Fruit fly (Drosophila melanogaster) whole organism, embryonic: ENCODE results near the gene CG43245.

Source experiments
- Awh ChIP-seq: fragments of 200-800 bp; sonication (Bioruptor generic); IDR thresholded peaks from 2 replicates; pipeline ENCODE4, ENCODE4 v1.3.6; 2022; ENCODE audit warnings: missing biosample characterization, missing genetic modification characterization
- CG10147 ChIP-seq: fragments of 200-800 bp; sonication (Bioruptor generic); optimal IDR thresholded peaks from 2 replicates; lab custom pipeline; 2019; ENCODE audit warnings: missing biosample characterization, mild to moderate bottlenecking, missing genetic modification characterization, moderate library complexity
- CG12071 ChIP-seq: fragments of 200-800 bp; sonication (Bioruptor generic); optimal IDR thresholded peaks from 3 replicates; lab custom pipeline; 2018; ENCODE audit warnings: missing biosample characterization, mild to moderate bottlenecking, missing genetic modification characterization
- CG12236 ChIP-seq: fragments of 200-800 bp; sonication (Bioruptor generic); optimal IDR thresholded peaks from 2 replicates; lab custom pipeline; 2016; ENCODE audit warnings: missing biosample characterization, missing genetic modification characterization
- CG13123 ChIP-seq: fragments of 200-800 bp; sonication (Bioruptor generic); optimal IDR thresholded peaks from 2 replicates; lab custom pipeline; 2016; ENCODE audit warnings: missing biosample characterization, missing genetic modification characterization
- CG13624 ChIP-seq: fragments of 200-800 bp; sonication (Bioruptor generic); optimal IDR thresholded peaks from 2 replicates; lab custom pipeline; 2016; ENCODE audit warnings: missing biosample characterization, missing genetic modification characterization
- CG16815 ChIP-seq: fragments of 200-800 bp; sonication (Bioruptor generic); optimal IDR thresholded peaks from 3 replicates; lab custom pipeline; 2017; ENCODE audit warnings: missing biosample characterization, mild to moderate bottlenecking, missing genetic modification characterization
- CG16863 ChIP-seq: fragments of 200-800 bp; sonication (Bioruptor generic); optimal IDR thresholded peaks from 3 replicates; lab custom pipeline; 2016; ENCODE audit warnings: missing biosample characterization, missing genetic modification characterization
- CG18599 ChIP-seq: fragments of 200-800 bp; sonication (Bioruptor generic); optimal IDR thresholded peaks from 3 replicates; lab custom pipeline; 2017; ENCODE audit warnings: missing biosample characterization, missing genetic modification characterization, mild to moderate bottlenecking, moderate library complexity, missing genetic modification reagents
- CG2129 ChIP-seq: fragments of 200-800 bp; sonication (Bioruptor generic); IDR thresholded peaks from 2 replicates; pipeline ENCODE4 v1.3.6; 2022; ENCODE audit warnings: missing biosample characterization, missing genetic modification characterization; ENCODE audit not compliant: partially characterized antibody
- CG2199 ChIP-seq: fragments of 200-800 bp; sonication (Bioruptor generic); IDR thresholded peaks from 3 replicates; pipeline ENCODE4 v1.3.6; 2022; ENCODE audit warnings: missing biosample characterization, missing genetic modification characterization
- CG4617 ChIP-seq: fragments of 200-800 bp; sonication (Bioruptor generic); optimal IDR thresholded peaks from 3 replicates; lab custom pipeline; 2016; ENCODE audit warnings: missing biosample characterization, missing genetic modification characterization, borderline replicate concordance
- CG8765 ChIP-seq: fragments of 200-800 bp; sonication (Bioruptor generic); IDR thresholded peaks from 2 replicates; pipeline ENCODE4 v1.3.6; 2022; ENCODE audit warnings: missing biosample characterization, missing genetic modification characterization
- Camta ChIP-seq: fragments of 200-800 bp; sonication (Bioruptor generic); optimal IDR thresholded peaks from 2 replicates; lab custom pipeline; 2016; ENCODE audit warnings: missing biosample characterization, missing genetic modification characterization
- Chrac-16 ChIP-seq: fragments of 200-800 bp; sonication (Bioruptor generic); optimal IDR thresholded peaks from 3 replicates; lab custom pipeline; 2016; ENCODE audit warnings: missing biosample characterization, missing genetic modification characterization
- CrebB ChIP-seq: fragments of 200-800 bp; sonication (Bioruptor generic); optimal IDR thresholded peaks from 3 replicates; lab custom pipeline; 2018; ENCODE audit warnings: missing biosample characterization, mild to moderate bottlenecking, missing genetic modification characterization
- Dref ChIP-seq: fragments of 200-800 bp; sonication (Bioruptor generic); IDR thresholded peaks from 2 replicates; pipeline ENCODE4 v1.3.6; 2022; ENCODE audit warnings: missing biosample characterization, missing genetic modification characterization
- NC2α ChIP-seq: fragments of 200-800 bp; sonication (Bioruptor generic); optimal IDR thresholded peaks from 2 replicates; lab custom pipeline; 2016; ENCODE audit warnings: missing biosample characterization, missing genetic modification characterization
- NC2β ChIP-seq: fragments of 200-800 bp; sonication (Bioruptor generic); optimal IDR thresholded peaks from 2 replicates; lab custom pipeline; 2016; ENCODE audit warnings: missing biosample characterization, missing genetic modification characterization
- Nf-YB ChIP-seq: fragments of 200-800 bp; sonication (Bioruptor generic); optimal IDR thresholded peaks from 3 replicates; lab custom pipeline; 2019; ENCODE audit warnings: missing biosample characterization, mild to moderate bottlenecking, missing genetic modification characterization, moderate library complexity
- Oli ChIP-seq: fragments of 200-800 bp; sonication (Bioruptor generic); optimal IDR thresholded peaks from 2 replicates; lab custom pipeline; 2018; ENCODE audit warnings: missing biosample characterization, mild to moderate bottlenecking, missing genetic modification characterization, moderate library complexity
- PHDP ChIP-seq: fragments of 200-800 bp; sonication (Bioruptor generic); optimal IDR thresholded peaks from 3 replicates; lab custom pipeline; 2018; ENCODE audit warnings: missing biosample characterization, mild to moderate bottlenecking, missing genetic modification characterization, moderate library complexity
- Side ChIP-seq: fragments of 200-800 bp; sonication (Bioruptor generic); optimal IDR thresholded peaks from 2 replicates; lab custom pipeline; 2016; ENCODE audit warnings: missing biosample characterization, missing genetic modification characterization
- Sin3A ChIP-seq: fragments of >200 bp; optimal IDR thresholded peaks from 2 replicates; lab custom pipeline; 2018
- Spps ChIP-seq: fragments of 200-800 bp; sonication (Bioruptor generic); optimal IDR thresholded peaks from 2 replicates; lab custom pipeline; 2018; ENCODE audit warnings: missing biosample characterization, mild to moderate bottlenecking, missing genetic modification characterization
- Sry-β ChIP-seq: fragments of 200-800 bp; sonication (Bioruptor generic); optimal IDR thresholded peaks from 2 replicates; lab custom pipeline; 2018; ENCODE audit warnings: missing biosample characterization, mild to moderate bottlenecking, missing genetic modification characterization, moderate library complexity
- Tbp ChIP-seq: fragments of >200 bp; optimal IDR thresholded peaks from 2 replicates; lab custom pipeline; 2018; ENCODE audit warnings: missing biosample characterization, missing genetic modification characterization
- Trl ChIP-seq, 3 experiments: fragments of >200 bp in 2 of 3; fragments of 200-800 bp in 1 of 3; sonication (Bioruptor generic) in 1 of 3; optimal IDR thresholded peaks; 2 replicates in 1 of 3; 3 replicates in 2 of 3; lab custom pipeline; 2016 to 2017; ENCODE audit warnings: missing biosample characterization in 1 of 3, missing genetic modification characterization in 1 of 3
- caup ChIP-seq: fragments of 200-800 bp; sonication (Bioruptor generic); optimal IDR thresholded peaks from 3 replicates; lab custom pipeline; 2017; ENCODE audit warnings: missing biosample characterization, mild to moderate bottlenecking, missing genetic modification characterization, moderate library complexity; ENCODE audit not compliant: severe bottlenecking
- ci ChIP-seq: fragments of 200-800 bp; sonication (Bioruptor generic); IDR thresholded peaks from 3 replicates; pipeline ENCODE4 v1.3.6; 2022; ENCODE audit warnings: missing biosample characterization, missing genetic modification characterization
- corto ChIP-seq: fragments of 200-800 bp; sonication (Bioruptor generic); optimal IDR thresholded peaks from 2 replicates; lab custom pipeline; 2016; ENCODE audit warnings: missing biosample characterization, mild to moderate bottlenecking, missing genetic modification characterization, moderate library complexity
- dan ChIP-seq: fragments of 200-800 bp; sonication (Bioruptor generic); IDR thresholded peaks from 2 replicates; pipeline ENCODE4 v1.3.6; 2022; ENCODE audit warnings: missing biosample characterization, missing genetic modification characterization
- dati ChIP-seq: fragments of 200-800 bp; sonication (Bioruptor generic); IDR thresholded peaks from 2 replicates; pipeline ENCODE4 v1.3.6; 2022; ENCODE audit warnings: missing biosample characterization, missing genetic modification characterization
- dysf ChIP-seq: fragments of 200-800 bp; sonication (Bioruptor generic); IDR thresholded peaks from 3 replicates; pipeline ENCODE4 v1.3.6; 2022; ENCODE audit warnings: missing biosample characterization, missing genetic modification characterization
- gcm ChIP-seq: fragments of 200-800 bp; sonication (Bioruptor generic); optimal IDR thresholded peaks from 2 replicates; lab custom pipeline; 2019; ENCODE audit warnings: missing biosample characterization, mild to moderate bottlenecking, missing genetic modification characterization, moderate library complexity
- gem ChIP-seq: fragments of 200-800 bp; sonication (Bioruptor generic); optimal IDR thresholded peaks from 2 replicates; lab custom pipeline; 2019; ENCODE audit warnings: missing biosample characterization, mild to moderate bottlenecking, missing genetic modification characterization, moderate library complexity
- jing ChIP-seq: fragments of 200-800 bp; sonication (Bioruptor generic); optimal IDR thresholded peaks from 2 replicates; lab custom pipeline; 2018; ENCODE audit warnings: missing biosample characterization, mild to moderate bottlenecking, missing genetic modification characterization
- klu ChIP-seq: fragments of 200-800 bp; sonication (Bioruptor generic); IDR thresholded peaks from 2 replicates; pipeline ENCODE4 v1.3.6; 2022; ENCODE audit warnings: missing biosample characterization, missing genetic modification characterization
- lmd ChIP-seq: fragments of 200-800 bp; sonication (Bioruptor generic); IDR thresholded peaks from 2 replicates; pipeline ENCODE4 v1.3.6; 2022; ENCODE audit warnings: missing biosample characterization, missing genetic modification characterization
- mam ChIP-seq: fragments of 200-800 bp; sonication (Bioruptor generic); optimal IDR thresholded peaks from 3 replicates; lab custom pipeline; 2016; ENCODE audit warnings: missing biosample characterization, missing genetic modification characterization
- mirr ChIP-seq: fragments of 200-800 bp; sonication (Bioruptor generic); optimal IDR thresholded peaks from 3 replicates; lab custom pipeline; 2018; ENCODE audit warnings: missing biosample characterization, mild to moderate bottlenecking, missing genetic modification characterization
- nerfin-1 ChIP-seq: fragments of 200-800 bp; sonication (Bioruptor generic); optimal IDR thresholded peaks from 3 replicates; lab custom pipeline; 2019; ENCODE audit warnings: missing biosample characterization, mild to moderate bottlenecking, missing genetic modification characterization, moderate library complexity
- nmo ChIP-seq: fragments of 200-800 bp; sonication (Bioruptor generic); optimal IDR thresholded peaks from 2 replicates; lab custom pipeline; 2018; ENCODE audit warnings: missing biosample characterization, mild to moderate bottlenecking, missing genetic modification characterization, moderate library complexity
- pb ChIP-seq: fragments of 200-800 bp; sonication (Bioruptor generic); optimal IDR thresholded peaks from 3 replicates; lab custom pipeline; 2016; ENCODE audit warnings: missing biosample characterization, missing genetic modification characterization
- pum ChIP-seq: fragments of 200-800 bp; sonication (Bioruptor generic); optimal IDR thresholded peaks from 2 replicates; lab custom pipeline; 2016; ENCODE audit warnings: missing biosample characterization, missing genetic modification characterization
- salm ChIP-seq: fragments of 200-800 bp; sonication (Bioruptor generic); optimal IDR thresholded peaks from 2 replicates; lab custom pipeline; 2018; ENCODE audit warnings: missing biosample characterization, mild to moderate bottlenecking, missing genetic modification characterization
- sd ChIP-seq: fragments of 200-800 bp; sonication (Bioruptor generic); optimal IDR thresholded peaks from 3 replicates; lab custom pipeline; 2018; ENCODE audit warnings: missing biosample characterization, mild to moderate bottlenecking, missing genetic modification characterization, moderate library complexity
- seq ChIP-seq: fragments of 200-800 bp; sonication (Bioruptor generic); IDR thresholded peaks from 2 replicates; pipeline ENCODE4 v1.3.6; 2022; ENCODE audit warnings: missing biosample characterization, missing genetic modification characterization
- tio ChIP-seq: fragments of 200-800 bp; sonication (Bioruptor generic); optimal IDR thresholded peaks from 2 replicates; lab custom pipeline; 2017; ENCODE audit warnings: missing biosample characterization, missing genetic modification characterization, inconsistent platforms
- tna ChIP-seq: fragments of 200-800 bp; sonication (Bioruptor generic); IDR thresholded peaks from 2 replicates; pipeline ENCODE4 v1.3.6; 2022; ENCODE audit warnings: missing biosample characterization, missing genetic modification characterization; ENCODE audit not compliant: partially characterized antibody
- usp ChIP-seq: fragments of >200 bp; optimal IDR thresholded peaks from 2 replicates; lab custom pipeline; 2017; ENCODE audit warnings: missing biosample characterization, missing genetic modification characterization

Gene CG43245

DNA sequence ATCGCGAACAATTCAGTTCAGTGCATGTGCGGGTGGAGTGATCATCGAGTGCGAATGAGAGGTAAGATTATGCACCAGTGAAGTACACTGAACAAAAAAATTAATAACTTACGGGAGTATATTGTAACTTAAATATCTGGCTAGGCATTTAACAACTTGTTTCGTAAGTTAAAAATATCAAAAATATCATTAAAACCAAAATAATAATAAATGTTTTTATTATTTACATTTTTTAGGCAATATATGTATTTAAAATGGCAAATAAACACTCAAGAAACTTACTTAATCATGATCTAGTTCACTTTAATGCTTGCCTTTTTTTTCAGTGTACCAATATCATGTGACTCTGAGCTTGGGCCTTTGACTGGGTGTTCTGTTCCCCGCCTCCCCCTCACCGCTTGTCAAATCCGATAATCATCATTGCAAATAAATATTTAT lies 12.9 kb downstream of the CG43245 start (continued):
- TF ChIP-seq PHDP (peak; percentile 35), salm (tag; lab: Kevin White, UChicago) (no peak), sd (tag; lab: Kevin White, UChicago) (no peak), Sin3A (lab: Kevin White, UChicago) (no peak), lmd (no peak; the same call in 1 of the 2 replicates), Tbp (no peak), mirr (GFP tag; lab: Kevin White, UChicago) (no peak), CG2129 (GFP tag; lab: Robert Waterston, UW) (no peak), CG18599 (GFP tag; lab: Kevin White, UChicago) (peak; percentile 9), Trl (optimal IDR thresholded peaks at IDR 0.05; lab: Kevin White, UChicago) (no peak), Trl (GFP tag; optimal IDR thresholded peaks at IDR 0.05; lab: Kevin White, UChicago) (no peak), dati (GFP tag; lab: Robert Waterston, UW) (0 out of 2 replicates have a peak, but pooled peaks have one; percentile 40), nmo (GFP tag; lab: Kevin White, UChicago) (peak; percentile 70), CG12071 (GFP tag; lab: Kevin White, UChicago) (no peak), Side (GFP tag; lab: Kevin White, UChicago) (no peak), Spps (tag; lab: Kevin White, UChicago) (peak; percentile 8), dysf (GFP tag; lab: Robert Waterston, UW) (peak; percentile 53; the same call in 1 of the 3 replicates), ci (GFP tag; lab: Robert Waterston, UW) (0 out of 3 replicates have a peak, but pooled peaks have one; percentile 21), tio (GFP tag; lab: Kevin White, UChicago) (peak; percentile 26), NC2α (GFP tag; lab: Kevin White, UChicago) (no peak), CG2199 (GFP tag; lab: Robert Waterston, UW) (no peak), klu (GFP tag; lab: Robert Waterston, UW) (no peak), dan (GFP tag; lab: Robert Waterston, UW) (no peak), Awh (no peak), CG4617 (GFP tag; lab: Kevin White, UChicago) (no peak), gcm (peak; percentile 8), Sry-β (GFP tag; lab: Kevin White, UChicago) (no peak), seq (GFP tag; lab: Robert Waterston, UW) (no peak), CG12236 (no peak), Camta (GFP tag; lab: Kevin White, UChicago) (no peak), CrebB (tag; lab: Kevin White, UChicago) (no peak), corto (GFP tag; lab: Kevin White, UChicago) (no peak), CG13123 (GFP tag; lab: Kevin White, UChicago) (no peak), NC2β (no peak), Dref (no peak), CG16815 (GFP tag; lab: Kevin White, UChicago) (no peak), pum (GFP tag; lab: Kevin White, UChicago) (no peak), nerfin-1 (peak; percentile 12), Chrac-16 (peak; percentile 26), CG16863 (no peak), usp (GFP tag; lab: Kevin White, UChicago) (no peak), Nf-YB (GFP tag; lab: Kevin White, UChicago) (no peak), tna (no peak), caup (GFP tag; lab: Kevin White, UChicago) (no peak), gem (tag; lab: Kevin White, UChicago) (peak; percentile 72), mam (no peak), CG8765 (no peak), CG13624 (GFP tag; lab: Kevin White, UChicago) (no peak), Oli (peak; percentile 60), jing (GFP tag; lab: Kevin White, UChicago) (no peak), CG10147 (GFP tag; lab: Kevin White, UChicago) (no peak), pb (GFP tag; lab: Kevin White, UChicago) (no peak)
